Worm (Caenorhabditis elegans) whole organism, L4 larva: ENCODE measurements around the gene T14G10.8.

Experiments used
- ceh-28 ChIP-seq: fragments of 150-350 bp; optimal IDR thresholded peaks from 2 replicates; lab custom pipeline; 2014; ENCODE audit warnings: missing biosample characterization, missing genetic modification reagents, missing genetic modification characterization
- nhr-76 ChIP-seq: fragments of 150-350 bp; optimal IDR thresholded peaks from 2 replicates; lab custom pipeline; 2014; ENCODE audit warnings: missing biosample characterization, missing genetic modification characterization
- ztf-11 ChIP-seq: fragments of 150-350 bp; optimal IDR thresholded peaks from 2 replicates; lab custom pipeline; 2014; ENCODE audit warnings: missing biosample characterization, missing genetic modification characterization

DNA sequence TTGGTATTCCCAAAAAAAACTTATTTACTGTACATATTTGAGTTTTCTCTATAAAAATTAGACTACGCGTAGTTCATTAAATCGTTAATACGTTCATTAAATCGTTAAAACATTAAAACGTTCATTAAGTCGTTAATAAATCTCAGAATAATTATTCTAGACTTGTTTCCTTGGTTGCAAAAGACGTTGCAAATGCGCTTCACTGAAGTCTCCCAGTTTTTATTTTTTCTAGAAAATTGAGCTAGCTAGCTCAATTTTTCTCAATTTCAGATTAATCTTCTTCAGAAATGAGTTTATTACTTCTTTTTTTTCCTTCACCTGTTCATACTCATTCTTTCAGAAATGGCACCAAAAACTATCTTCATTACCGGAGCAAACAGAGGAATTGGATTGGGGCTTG is 1.9 kb downstream of the T14G10.8 start:
- no peak for TF ChIP-seq ztf-11 (tag; lab: Kevin White, UChicago)
- TF ChIP-seq nhr-76 (tag; lab: Kevin White, UChicago), result no peak
- TF ChIP-seq ceh-28 (tag; lab: Kevin White, UChicago), result no peak
